Worm (Caenorhabditis elegans): ENCODE measurements around the gene adm-2.

DNA sequence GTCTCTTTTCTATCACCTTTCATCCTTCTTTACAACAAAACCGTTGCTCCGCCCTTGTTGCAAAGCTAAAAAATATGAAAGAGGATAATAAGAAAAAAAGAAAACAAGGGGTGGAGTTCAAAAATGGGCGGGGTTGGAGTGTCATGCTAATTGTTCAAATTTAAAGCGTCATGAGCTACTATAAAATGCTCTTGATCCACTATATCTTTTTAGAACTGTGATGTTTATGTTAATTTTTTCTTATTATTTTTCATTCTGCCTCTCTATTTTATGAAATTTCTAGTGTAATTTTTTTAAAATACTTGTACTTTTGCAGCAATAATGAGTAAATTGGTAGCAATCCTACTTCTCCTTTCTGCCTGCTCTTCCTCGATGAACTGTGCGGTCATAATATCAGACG, 18.9 kb downstream of the adm-2 start, which contains the start of gene K02D3.1:
- TF ChIP-seq flt-1 (GFP tag; IDR thresholded peaks at IDR 0.05) (no peak), cog-1 (tag; optimal IDR thresholded peaks at IDR 0.05) (no peak), tab-1 (GFP tag; IDR thresholded peaks at IDR 0.05) (no peak)

Measured in whole organism, midembryonic.